Fruit fly (Drosophila melanogaster): ENCODE data around the gene CG14107.

dm6 chr3L:13389834-13390233 lies 8.7 kb upstream of the CG14107 start, which contains the start of gene Poc1:
- TF ChIP-seq EcR (GFP tag; optimal IDR thresholded peaks at IDR 0.05) (no peak), usp (GFP tag; optimal IDR thresholded peaks at IDR 0.05) (no peak), pan (optimal IDR thresholded peaks at IDR 0.05) (no peak), psq (optimal IDR thresholded peaks at IDR 0.05) (no peak)

Measured in whole organism.